Fruit fly (Drosophila melanogaster) Kc167 (cell line): ENCODE results near the gene Chd1.

Experiments used
- Myc ChIP-seq: fragments of >200 bp; optimal IDR thresholded peaks from 2 replicates; lab custom pipeline; 2017; ENCODE audit warnings: missing external identifiers
- insv ChIP-seq: fragments of >200 bp; optimal IDR thresholded peaks from 3 replicates; lab custom pipeline; 2018; ENCODE audit warnings: missing external identifiers
- psq ChIP-seq: fragments of >200 bp; optimal IDR thresholded peaks from 2 replicates; lab custom pipeline; 2017; ENCODE audit warnings: missing external identifiers

- no peak for TF ChIP-seq psq
- TF ChIP-seq Myc (lab: Kevin White, UChicago): no peak
- no peak for TF ChIP-seq insv (lab: Kevin White, UChicago)
Observed at dm6 chr2L:2993702-2994101, 6.2 kb upstream of the Chd1 start.
